Worm (Caenorhabditis elegans) whole organism, L1 larva: Measurements from ENCODE around the gene K07H8.11.

Experiments used
- F16B12.6 ChIP-seq: fragments of 150-350 bp; optimal IDR thresholded peaks from 2 replicates; lab custom pipeline; 2014; ENCODE audit warnings: missing biosample characterization, missing genetic modification characterization
- Y116A8C.19 ChIP-seq: sonication (generic microtip); optimal IDR thresholded peaks from 2 replicates; lab custom pipeline; 2016; ENCODE audit warnings: missing compliant biosample characterization, missing genetic modification characterization, borderline replicate concordance
- aha-1 ChIP-seq: fragments of 150-350 bp; optimal IDR thresholded peaks from 2 replicates; lab custom pipeline; 2014; ENCODE audit warnings: missing biosample characterization, missing genetic modification characterization
- blmp-1 ChIP-seq: fragments of 150-350 bp; optimal IDR thresholded peaks from 2 replicates; lab custom pipeline; 2014; ENCODE audit warnings: missing biosample characterization, missing genetic modification characterization
- ceh-8 ChIP-seq: fragments of 200-800 bp; sonication (Bioruptor generic); optimal IDR thresholded peaks from 2 replicates; lab custom pipeline; 2018; ENCODE audit warnings: mild to moderate bottlenecking, missing genetic modification characterization, moderate library complexity, missing compliant biosample characterization
- ceh-90 ChIP-seq: sonication (generic microtip); optimal IDR thresholded peaks from 2 replicates; lab custom pipeline; 2016; ENCODE audit warnings: missing genetic modification characterization, missing compliant biosample characterization
- ces-1 ChIP-seq: fragments of 150-350 bp; optimal IDR thresholded peaks from 2 replicates; lab custom pipeline; 2014; ENCODE audit warnings: missing biosample characterization, missing genetic modification reagents, missing genetic modification characterization
- dpl-1 ChIP-seq, 3 experiments: fragments of 150-350 bp in 2 of 3; sonication (generic microtip) in 1 of 3; optimal IDR thresholded peaks; 2 replicates each; lab custom pipeline; 2014 to 2017; ENCODE audit warnings: missing biosample characterization in 3 of 3, missing genetic modification characterization in 3 of 3, missing genetic modification reagents in 3 of 3
- efl-3 ChIP-seq: fragments of 200-800 bp; sonication (Bioruptor generic); optimal IDR thresholded peaks from 2 replicates; lab custom pipeline; 2018; ENCODE audit warnings: mild to moderate bottlenecking, missing genetic modification characterization, missing compliant biosample characterization
- egl-13 ChIP-seq: sonication (generic microtip); optimal IDR thresholded peaks from 2 replicates; lab custom pipeline; 2016; ENCODE audit warnings: missing genotype, missing genetic modification reagents, missing genetic modification characterization, missing compliant biosample characterization
- egl-27 ChIP-seq, 2 experiments: fragments of 150-350 bp in 1 of 2; sonication (generic microtip); optimal IDR thresholded peaks; 3 replicates each; lab custom pipeline; 2017 to 2018; ENCODE audit warnings: missing biosample characterization in 2 of 2, missing genetic modification characterization in 2 of 2, missing genetic modification reagents in 2 of 2
- fkh-4 ChIP-seq: sonication (generic microtip); optimal IDR thresholded peaks from 2 replicates; lab custom pipeline; 2016; ENCODE audit warnings: missing compliant biosample characterization, missing genetic modification characterization, borderline replicate concordance
- fos-1 ChIP-seq: fragments of 150-350 bp; optimal IDR thresholded peaks from 2 replicates; lab custom pipeline; 2014; ENCODE audit warnings: missing biosample characterization, missing genetic modification characterization
- grh-1 ChIP-seq: fragments of 200-800 bp; sonication (Bioruptor generic); IDR thresholded peaks from 2 replicates; pipeline ENCODE4 v1.3.6; 2022; ENCODE audit warnings: missing genetic modification reagents, missing genetic modification characterization, missing compliant biosample characterization
- hlh-4 ChIP-seq: sonication (generic microtip); optimal IDR thresholded peaks from 2 replicates; lab custom pipeline; 2016; ENCODE audit warnings: mild to moderate bottlenecking, missing genetic modification characterization, missing compliant biosample characterization
- hpl-2 ChIP-seq: fragments of 150-350 bp; optimal IDR thresholded peaks from 2 replicates; lab custom pipeline; 2014; ENCODE audit warnings: missing biosample characterization, missing genetic modification reagents, missing genetic modification characterization
- isw-1 ChIP-seq: fragments of 200-800 bp; sonication (Bioruptor generic); IDR thresholded peaks from 2 replicates; pipeline ENCODE4 v1.3.6; 2022; ENCODE audit warnings: missing genetic modification characterization, missing compliant biosample characterization
- jun-1 ChIP-seq: fragments of 150-350 bp; optimal IDR thresholded peaks from 2 replicates; lab custom pipeline; 2014; ENCODE audit warnings: missing biosample characterization, missing genetic modification reagents, missing genetic modification characterization
- mab-9 ChIP-seq: fragments of 200-800 bp; sonication (Bioruptor generic); IDR thresholded peaks from 2 replicates; pipeline ENCODE4 v1.3.6; 2022; ENCODE audit warnings: missing genetic modification reagents, missing genetic modification characterization, missing compliant biosample characterization
- mdl-1 ChIP-seq, 2 experiments: fragments of 150-350 bp; optimal IDR thresholded peaks; 2 replicates each; lab custom pipeline; 2014 to 2017; ENCODE audit warnings: missing biosample characterization in 2 of 2, missing genetic modification characterization in 2 of 2, inconsistent platforms in 1 of 2
- mef-2 ChIP-seq: fragments of 150-350 bp; optimal IDR thresholded peaks from 2 replicates; lab custom pipeline; 2014; ENCODE audit warnings: missing biosample characterization, missing genetic modification characterization
- nhr-12 ChIP-seq: sonication (generic microtip); optimal IDR thresholded peaks from 2 replicates; lab custom pipeline; 2017; ENCODE audit warnings: missing biosample characterization, missing genetic modification characterization
- nhr-19 ChIP-seq: fragments of 200-800 bp; sonication (Bioruptor generic); conservative IDR thresholded peaks from 2 replicates; pipeline ENCODE4 v1.3.6; 2022; ENCODE audit warnings: missing genetic modification characterization, missing compliant biosample characterization
- nhr-20 ChIP-seq: sonication (generic microtip); optimal IDR thresholded peaks from 2 replicates; lab custom pipeline; 2016; ENCODE audit warnings: mild to moderate bottlenecking, missing genetic modification characterization, missing compliant biosample characterization
- nhr-85 ChIP-seq: sonication (generic microtip); peaks from one replicate; lab custom pipeline; 2016; ENCODE audit warnings: missing genetic modification characterization, inconsistent platforms, missing compliant biosample characterization
- pag-3 ChIP-seq: sonication (generic microtip); optimal IDR thresholded peaks from 2 replicates; lab custom pipeline; 2017; ENCODE audit warnings: missing genetic modification characterization, mild to moderate bottlenecking, missing compliant biosample characterization, antibody characterized with exemption, borderline replicate concordance; ENCODE audit not compliant: insufficient read depth
- pqm-1 ChIP-seq: sonication (generic microtip); optimal IDR thresholded peaks from 3 replicates; lab custom pipeline; 2017; ENCODE audit warnings: missing biosample characterization, missing genetic modification characterization
- rnt-1 ChIP-seq: sonication (generic microtip); optimal IDR thresholded peaks from 2 replicates; lab custom pipeline; 2016; ENCODE audit warnings: mild to moderate bottlenecking, missing genetic modification characterization, moderate library complexity, missing compliant biosample characterization
- skn-1 ChIP-seq: fragments of 150-350 bp; optimal IDR thresholded peaks from 2 replicates; lab custom pipeline; 2014; ENCODE audit warnings: missing biosample characterization, missing genetic modification characterization
- snpc-4 ChIP-seq: fragments of 150-350 bp; optimal IDR thresholded peaks from 2 replicates; lab custom pipeline; 2014; ENCODE audit warnings: missing biosample characterization, missing genetic modification characterization
- sox-4 ChIP-seq: sonication (generic microtip); optimal IDR thresholded peaks from 2 replicates; lab custom pipeline; 2016; ENCODE audit warnings: missing genetic modification characterization, missing compliant biosample characterization
- sup-37 ChIP-seq: fragments of 200-800 bp; sonication (Bioruptor generic); optimal IDR thresholded peaks from 2 replicates; lab custom pipeline; 2018; ENCODE audit warnings: mild to moderate bottlenecking, missing genetic modification characterization, missing compliant biosample characterization
- swsn-7 ChIP-seq: sonication (generic microtip); optimal IDR thresholded peaks from 2 replicates; lab custom pipeline; 2016; ENCODE audit warnings: missing genetic modification characterization, missing compliant biosample characterization
- tbx-2 ChIP-seq: sonication (generic microtip); optimal IDR thresholded peaks from 2 replicates; lab custom pipeline; 2016; ENCODE audit warnings: missing genetic modification characterization, missing compliant biosample characterization
- tlp-1 ChIP-seq: fragments of 150-350 bp; optimal IDR thresholded peaks from 2 replicates; lab custom pipeline; 2014; ENCODE audit warnings: missing biosample characterization, missing genetic modification characterization
- unc-86 ChIP-seq: sonication (generic microtip); optimal IDR thresholded peaks from 2 replicates; lab custom pipeline; 2016; ENCODE audit warnings: missing genetic modification characterization, missing compliant biosample characterization
- unc-98 ChIP-seq: fragments of 200-800 bp; sonication (Bioruptor generic); IDR thresholded peaks from 2 replicates; pipeline ENCODE4 v1.3.6; 2022; ENCODE audit warnings: missing genetic modification characterization, missing compliant biosample characterization
- zag-1 ChIP-seq: fragments of 150-350 bp; optimal IDR thresholded peaks from 2 replicates; lab custom pipeline; 2014; ENCODE audit warnings: missing biosample characterization, missing genetic modification characterization

Gene K07H8.11

DNA sequence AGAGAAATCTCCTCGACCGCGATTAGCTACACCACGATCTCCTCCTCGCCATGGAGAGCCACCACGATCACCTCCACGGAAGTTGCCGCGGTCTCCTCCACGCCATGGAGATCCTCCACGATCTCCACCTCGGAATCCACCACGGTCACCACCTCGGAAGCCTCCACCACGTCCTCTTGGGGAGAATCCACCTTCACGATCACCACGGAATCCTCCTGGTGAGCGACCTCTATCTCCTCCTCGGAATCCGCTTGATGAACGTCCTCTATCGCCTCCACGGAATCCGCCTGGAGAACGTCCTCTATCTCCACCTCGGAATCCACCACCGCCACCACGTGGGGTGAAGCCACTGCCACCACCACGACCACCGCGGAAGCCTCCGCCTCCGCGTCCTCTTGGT, 14.0 kb upstream of the K07H8.11 start:
- TF ChIP-seq sup-37 (no peak), ceh-8 (GFP tag; lab: Kevin White, UChicago) (peak; percentile 1), mab-9 (GFP tag; lab: Robert Waterston, UW) (no peak)

DNA sequence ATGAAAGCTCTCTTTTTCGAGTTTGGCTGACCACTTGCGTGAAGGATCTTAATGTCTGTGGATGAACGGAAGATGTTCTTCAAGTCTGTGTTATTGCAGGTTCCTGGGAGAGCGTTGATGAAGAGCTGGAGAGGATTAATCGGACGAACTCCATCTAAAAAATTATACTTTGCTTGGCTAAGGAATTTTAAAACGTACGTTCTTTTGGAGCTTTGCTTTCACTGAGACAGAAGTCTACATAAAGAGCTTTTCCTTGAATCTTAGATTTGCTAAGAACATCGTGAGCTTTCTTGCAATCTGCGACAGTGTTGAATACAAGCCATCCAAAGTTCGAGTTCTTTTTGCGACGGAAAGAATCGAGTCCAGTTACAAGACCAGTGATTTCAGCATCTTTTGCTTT, 12.2 kb upstream of the K07H8.11 start:
- TF ChIP-seq fkh-4 (tag; lab: Kevin White, UChicago) (no peak), pqm-1 (tag; lab: Kevin White, UChicago) (no peak), egl-13 (tag; lab: Kevin White, UChicago) (no peak), jun-1 (no peak), blmp-1 (tag; lab: Kevin White, UChicago) (no peak), tbx-2 (tag; lab: Kevin White, UChicago) (no peak), tlp-1 (no peak), unc-86 (no peak), dpl-1 (GFP tag; optimal IDR thresholded peaks at IDR 0.05; lab: Kevin White, UChicago) (no peak), nhr-19 (GFP tag; lab: Robert Waterston, UW) (no peak), unc-98 (GFP tag; lab: Robert Waterston, UW) (no peak), skn-1 (no peak), aha-1 (tag; lab: Kevin White, UChicago) (no peak), nhr-85 (tag; lab: Kevin White, UChicago) (no peak)

- TF ChIP-seq nhr-20 (tag; lab: Kevin White, UChicago) (no peak), snpc-4 (tag; lab: Kevin White, UChicago) (no peak), mef-2 (no peak), rnt-1 (tag; lab: Kevin White, UChicago) (no peak), nhr-85 (tag; lab: Kevin White, UChicago) (no peak), sox-4 (tag; lab: Kevin White, UChicago) (no peak), nhr-12 (tag; lab: Kevin White, UChicago) (no peak), ces-1 (GFP tag; lab: Kevin White, UChicago) (no peak), ceh-90 (tag; lab: Kevin White, UChicago) (no peak), isw-1 (no peak), hpl-2 (no peak), fos-1 (tag; lab: Kevin White, UChicago) (no peak), grh-1 (GFP tag; lab: Robert Waterston, UW) (no peak), Y116A8C.19 (tag; lab: Kevin White, UChicago) (no peak), dpl-1 (GFP tag; optimal IDR thresholded peaks at IDR 0.05; lab: Kevin White, UChicago) (no peak), skn-1 (no peak), tlp-1 (no peak), swsn-7 (tag; lab: Kevin White, UChicago) (no peak), pqm-1 (tag; lab: Kevin White, UChicago) (no peak)
Observed at ce11 chrIV:8286352-8286751, 11.2 kb upstream of the K07H8.11 start, which contains the start of gene K07H8.9. K07H8.9 (minus strand) TSS chrIV:8286476.

- TF ChIP-seq F16B12.6 (tag; lab: Kevin White, UChicago) (no peak), efl-3 (GFP tag; lab: Kevin White, UChicago) (no peak), egl-27 (tag; optimal IDR thresholded peaks at IDR 0.05; lab: Kevin White, UChicago) (no peak), zag-1 (tag; lab: Kevin White, UChicago) (no peak), nhr-19 (GFP tag; lab: Robert Waterston, UW) (no peak), mdl-1 (tag; optimal IDR thresholded peaks at IDR 0.05; lab: Kevin White, UChicago) (no peak), aha-1 (tag; lab: Kevin White, UChicago) (no peak), hlh-4 (tag; lab: Kevin White, UChicago) (no peak), pqm-1 (tag; lab: Kevin White, UChicago) (no peak), jun-1 (no peak), pag-3 (tag; lab: Kevin White, UChicago) (no peak)
Observed at ce11 chrIV:8283214-8283613, 8.1 kb upstream of the K07H8.11 start.
